Fruit fly (Drosophila melanogaster) whole organism, prepupa: ENCODE measurements around the gene Mst27D.

Source experiments
- CG10669 ChIP-seq: fragments of 200-800 bp; sonication (Bioruptor generic); optimal IDR thresholded peaks from 3 replicates; lab custom pipeline; 2018; ENCODE audit warnings: missing biosample characterization, mild to moderate bottlenecking, missing genetic modification characterization, moderate library complexity
- CG11294 ChIP-seq: fragments of 200-800 bp; sonication (Bioruptor generic); IDR thresholded peaks from 2 replicates; pipeline ENCODE4 v1.3.6; 2022; ENCODE audit warnings: missing biosample characterization, missing genetic modification characterization
- CG11762 ChIP-seq: fragments of 200-800 bp; sonication (Bioruptor generic); optimal IDR thresholded peaks from 3 replicates; lab custom pipeline; 2016; ENCODE audit warnings: missing biosample characterization, missing genetic modification characterization; ENCODE audit not compliant: insufficient read depth
- CG11902 ChIP-seq: fragments of 200-800 bp; sonication (Bioruptor generic); optimal IDR thresholded peaks from 3 replicates; lab custom pipeline; 2016; ENCODE audit warnings: missing biosample characterization, missing genetic modification characterization
- CG15336 ChIP-seq: fragments of 200-800 bp; sonication (Bioruptor generic); IDR thresholded peaks from 2 replicates; pipeline ENCODE4 v1.3.6; 2022; ENCODE audit warnings: missing biosample characterization, missing genetic modification characterization
- CG16779 ChIP-seq: fragments of 200-800 bp; sonication (Bioruptor generic); optimal IDR thresholded peaks from 3 replicates; lab custom pipeline; 2017; ENCODE audit warnings: missing biosample characterization, mild to moderate bottlenecking, missing genetic modification characterization
- CG31627 ChIP-seq: fragments of 200-800 bp; sonication (Bioruptor generic); optimal IDR thresholded peaks from 3 replicates; lab custom pipeline; 2016; ENCODE audit warnings: missing biosample characterization, missing genetic modification characterization
- CG34406 ChIP-seq: fragments of 200-800 bp; sonication (Bioruptor generic); optimal IDR thresholded peaks from 3 replicates; lab custom pipeline; 2016; ENCODE audit warnings: missing biosample characterization, missing genetic modification characterization
- CG3919 ChIP-seq: fragments of 200-800 bp; sonication (Bioruptor generic); optimal IDR thresholded peaks from 3 replicates; lab custom pipeline; 2016; ENCODE audit warnings: missing biosample characterization, missing genetic modification characterization
- CG6276 ChIP-seq: fragments of 200-800 bp; sonication (Bioruptor generic); optimal IDR thresholded peaks from 2 replicates; lab custom pipeline; 2017; ENCODE audit warnings: missing biosample characterization, mild to moderate bottlenecking, missing genetic modification characterization
- CG6808 ChIP-seq: fragments of 200-800 bp; sonication (Bioruptor generic); optimal IDR thresholded peaks from 3 replicates; lab custom pipeline; 2017; ENCODE audit warnings: missing biosample characterization, missing genetic modification characterization, mild to moderate bottlenecking, moderate library complexity, missing genetic modification reagents
- CG6854 ChIP-seq: fragments of 200-800 bp; sonication (Bioruptor generic); optimal IDR thresholded peaks from 2 replicates; lab custom pipeline; 2017; ENCODE audit warnings: missing biosample characterization, mild to moderate bottlenecking, missing genetic modification characterization
- CG7368 ChIP-seq: fragments of 200-800 bp; sonication (Bioruptor generic); optimal IDR thresholded peaks from 3 replicates; lab custom pipeline; 2016; ENCODE audit warnings: missing biosample characterization, missing genetic modification characterization
- CG8119 ChIP-seq: fragments of 200-800 bp; sonication (Bioruptor generic); IDR thresholded peaks from 3 replicates; pipeline ENCODE4 v1.3.6; 2022; ENCODE audit warnings: missing biosample characterization, missing genetic modification characterization
- CG8319 ChIP-seq: fragments of 200-800 bp; sonication (Bioruptor generic); optimal IDR thresholded peaks from 3 replicates; lab custom pipeline; 2016; ENCODE audit warnings: missing biosample characterization, missing genetic modification characterization
- CG8632 ChIP-seq: fragments of 200-800 bp; sonication (Bioruptor generic); optimal IDR thresholded peaks from 3 replicates; lab custom pipeline; 2016; ENCODE audit warnings: missing biosample characterization, missing genetic modification characterization
- CG9139 ChIP-seq: fragments of 200-800 bp; sonication (Bioruptor generic); optimal IDR thresholded peaks from 3 replicates; lab custom pipeline; 2017; ENCODE audit warnings: missing biosample characterization, mild to moderate bottlenecking, missing genetic modification characterization
- Eip78C ChIP-seq: fragments of 200-800 bp; sonication (Bioruptor generic); peaks from one replicate; lab custom pipeline; 2016; ENCODE audit warnings: missing biosample characterization, missing genetic modification characterization
- Eip93F ChIP-seq: fragments of 200-800 bp; sonication (Bioruptor generic); optimal IDR thresholded peaks from 2 replicates; lab custom pipeline; 2016; ENCODE audit warnings: missing biosample characterization, mild to moderate bottlenecking, missing genetic modification characterization
- Ets21C ChIP-seq: fragments of 200-800 bp; sonication (Bioruptor generic); optimal IDR thresholded peaks from 3 replicates; lab custom pipeline; 2016; ENCODE audit warnings: missing biosample characterization, missing genetic modification characterization
- Ets96B ChIP-seq: fragments of 200-800 bp; optimal IDR thresholded peaks from 2 replicates; lab custom pipeline; 2019; ENCODE audit warnings: missing biosample characterization, mild to moderate bottlenecking, missing genetic modification characterization, moderate library complexity
- Hr38 ChIP-seq: sonication (Bioruptor generic); optimal IDR thresholded peaks from 2 replicates; lab custom pipeline; 2016; ENCODE audit warnings: missing biosample characterization, missing genetic modification characterization
- Hr39 ChIP-seq: fragments of 200-800 bp; sonication (Bioruptor generic); optimal IDR thresholded peaks from 2 replicates; lab custom pipeline; 2016; ENCODE audit warnings: missing biosample characterization, missing genetic modification characterization
- Hr4 ChIP-seq: fragments of 200-800 bp; sonication (Bioruptor generic); optimal IDR thresholded peaks from 3 replicates; lab custom pipeline; 2016; ENCODE audit warnings: missing biosample characterization, missing genetic modification characterization
- Lpt ChIP-seq: fragments of 200-800 bp; sonication (Bioruptor generic); optimal IDR thresholded peaks from 3 replicates; lab custom pipeline; 2016; ENCODE audit warnings: missing biosample characterization, missing genetic modification characterization
- Met ChIP-seq: fragments of 200-800 bp; sonication (Bioruptor generic); optimal IDR thresholded peaks from 3 replicates; lab custom pipeline; 2016; ENCODE audit warnings: missing biosample characterization, missing genetic modification characterization
- Smox ChIP-seq: fragments of 200-800 bp; sonication (Bioruptor generic); optimal IDR thresholded peaks from 3 replicates; lab custom pipeline; 2016; ENCODE audit warnings: missing biosample characterization, missing genetic modification characterization
- Sox14 ChIP-seq: fragments of 200-800 bp; sonication (Bioruptor generic); optimal IDR thresholded peaks from 3 replicates; lab custom pipeline; 2016; ENCODE audit warnings: missing biosample characterization, missing genetic modification characterization
- Sox15 ChIP-seq: fragments of 200-800 bp; sonication (Bioruptor generic); optimal IDR thresholded peaks from 3 replicates; lab custom pipeline; 2016; ENCODE audit warnings: missing biosample characterization, missing genetic modification characterization
- achi ChIP-seq: fragments of 200-800 bp; sonication (Bioruptor generic); optimal IDR thresholded peaks from 3 replicates; lab custom pipeline; 2016; ENCODE audit warnings: missing biosample characterization, missing genetic modification characterization
- acj6 ChIP-seq: fragments of 200-800 bp; sonication (Bioruptor generic); optimal IDR thresholded peaks from 3 replicates; lab custom pipeline; 2016; ENCODE audit warnings: missing biosample characterization, missing genetic modification characterization
- dac ChIP-seq: fragments of 200-800 bp; sonication (Bioruptor generic); optimal IDR thresholded peaks from 2 replicates; lab custom pipeline; 2017; ENCODE audit warnings: missing biosample characterization, mild to moderate bottlenecking, missing genetic modification characterization
- dsx ChIP-seq: fragments of 200-800 bp; optimal IDR thresholded peaks from 3 replicates; lab custom pipeline; 2019; ENCODE audit warnings: missing biosample characterization, mild to moderate bottlenecking, missing genetic modification characterization, moderate library complexity; ENCODE audit not compliant: poor library complexity, severe bottlenecking
- esn ChIP-seq: fragments of 200-800 bp; sonication (Bioruptor generic); optimal IDR thresholded peaks from 2 replicates; lab custom pipeline; 2016; ENCODE audit warnings: missing biosample characterization, mild to moderate bottlenecking, missing genetic modification characterization, moderate library complexity
- fd59A ChIP-seq: fragments of 200-800 bp; sonication (Bioruptor generic); optimal IDR thresholded peaks from 2 replicates; lab custom pipeline; 2017; ENCODE audit warnings: missing biosample characterization, mild to moderate bottlenecking, missing genetic modification characterization, missing genetic modification reagents
- fd85E ChIP-seq: fragments of 200-800 bp; sonication (Bioruptor generic); optimal IDR thresholded peaks from 3 replicates; lab custom pipeline; 2016; ENCODE audit warnings: missing biosample characterization, missing genetic modification characterization
- lz ChIP-seq: fragments of 200-800 bp; sonication (Bioruptor generic); optimal IDR thresholded peaks from 3 replicates; lab custom pipeline; 2016; ENCODE audit warnings: missing biosample characterization, missing genetic modification characterization
- pdm3 ChIP-seq: fragments of 200-800 bp; sonication (Bioruptor generic); optimal IDR thresholded peaks from 3 replicates; lab custom pipeline; 2016; ENCODE audit warnings: missing biosample characterization, missing genetic modification characterization
- salr ChIP-seq, 2 experiments: fragments of 200-800 bp; sonication (Bioruptor generic); optimal IDR thresholded peaks; 3 replicates each; lab custom pipeline; 2016 to 2018; ENCODE audit warnings: missing biosample characterization in 2 of 2, missing genetic modification characterization in 2 of 2, mild to moderate bottlenecking in 1 of 2
- spab ChIP-seq: fragments of 200-800 bp; sonication (Bioruptor generic); optimal IDR thresholded peaks from 2 replicates; lab custom pipeline; 2017; ENCODE audit warnings: missing biosample characterization, mild to moderate bottlenecking, missing genetic modification characterization, missing genetic modification reagents
- ss ChIP-seq, 2 experiments: fragments of 200-800 bp; sonication (Bioruptor generic); optimal IDR thresholded peaks; 2 replicates in 1 of 2; 3 replicates in 1 of 2; lab custom pipeline; 2017 to 2018; ENCODE audit warnings: mild to moderate bottlenecking in 2 of 2, missing biosample characterization in 2 of 2, missing genetic modification characterization in 2 of 2, moderate library complexity in 1 of 2
- vri ChIP-seq: fragments of 200-800 bp; sonication (Bioruptor generic); optimal IDR thresholded peaks from 3 replicates; lab custom pipeline; 2016; ENCODE audit warnings: missing biosample characterization, mild to moderate bottlenecking, missing genetic modification characterization

Gene Mst27D

dm6 chr2L:7104195-7104971, 43.7 kb upstream of the Mst27D start (continued):
- peak; percentile 44 for TF ChIP-seq CG6276 (GFP tag; lab: Kevin White, UChicago)
- peak; percentile 13 for TF ChIP-seq Ets21C (GFP tag; lab: Kevin White, UChicago)
- peak; percentile 48 for TF ChIP-seq pdm3 (GFP tag; lab: Kevin White, UChicago)
- TF ChIP-seq Sox14 (GFP tag; lab: Kevin White, UChicago), result no peak
- peak; percentile 72 for TF ChIP-seq spab
- peak; percentile 54 for TF ChIP-seq Smox
- TF ChIP-seq vri (GFP tag; lab: Kevin White, UChicago), result peak; percentile 28
- TF ChIP-seq acj6, result peak; percentile 64
- no peak for TF ChIP-seq CG11294 (GFP tag; lab: Robert Waterston, UW)
- no peak for TF ChIP-seq Lpt (GFP tag; lab: Kevin White, UChicago)
- TF ChIP-seq CG11762 (GFP tag; lab: Kevin White, UChicago), result peak; percentile 57
- TF ChIP-seq CG6808, result peak; percentile 72
- peak; percentile 64 for TF ChIP-seq CG8632 (GFP tag; lab: Kevin White, UChicago)
- TF ChIP-seq CG10669 (GFP tag; lab: Kevin White, UChicago), result peak; percentile 73
- TF ChIP-seq CG15336 (GFP tag; lab: Robert Waterston, UW), result peak; percentile 62
- peak; percentile 16 to 37 for TF ChIP-seq salr (GFP tag; optimal IDR thresholded peaks at IDR 0.05; lab: Kevin White, UChicago)
- no peak for TF ChIP-seq Eip93F (GFP tag; lab: Kevin White, UChicago)
- TF ChIP-seq Hr38 (GFP tag; lab: Kevin White, UChicago), result no peak
- peak; percentile 64 for TF ChIP-seq CG34406 (GFP tag; lab: Kevin White, UChicago)
- TF ChIP-seq ss (GFP tag; optimal IDR thresholded peaks at IDR 0.05; lab: Kevin White, UChicago), result peak; percentile 55 to 69
- peak; percentile 64 for TF ChIP-seq CG8119 (GFP tag; lab: Robert Waterston, UW)
- TF ChIP-seq CG7368, result peak; percentile 56
- TF ChIP-seq CG8319, result peak; percentile 57
- peak; percentile 41 for TF ChIP-seq lz (GFP tag; lab: Kevin White, UChicago)
- peak; percentile 75 for TF ChIP-seq esn
- TF ChIP-seq Sox15 (GFP tag; lab: Kevin White, UChicago), result peak; percentile 22
- TF ChIP-seq CG9139 (GFP tag; lab: Kevin White, UChicago), result peak; percentile 17
- peak; percentile 47 for TF ChIP-seq CG31627 (GFP tag; lab: Kevin White, UChicago)
- peak; percentile 3 for TF ChIP-seq CG6854 (GFP tag; lab: Kevin White, UChicago)
- peak; percentile 46 for TF ChIP-seq fd59A (GFP tag; lab: Kevin White, UChicago)
- peak; percentile 47 for TF ChIP-seq CG11902 (GFP tag; lab: Kevin White, UChicago)
- TF ChIP-seq Met, result peak; percentile 66
- TF ChIP-seq dac (GFP tag; lab: Kevin White, UChicago), result no peak
- TF ChIP-seq Ets96B, result peak; percentile 74
- peak; percentile 32 for TF ChIP-seq Hr39 (GFP tag; lab: Kevin White, UChicago)
- peak; percentile 66 for TF ChIP-seq Eip78C (GFP tag; lab: Kevin White, UChicago)
- TF ChIP-seq CG16779 (tag; lab: Kevin White, UChicago), result no peak
- peak; percentile 67 for TF ChIP-seq dsx (GFP tag; lab: Kevin White, UChicago)
- peak; percentile 63 for TF ChIP-seq CG3919 (GFP tag; lab: Kevin White, UChicago)
- TF ChIP-seq fd85E (GFP tag; lab: Kevin White, UChicago), result no peak
- peak; percentile 63 for TF ChIP-seq achi (GFP tag; lab: Kevin White, UChicago)
- peak; percentile 53 for TF ChIP-seq Hr4 (GFP tag; lab: Kevin White, UChicago)
